Fruit fly (Drosophila melanogaster): ENCODE data around the gene dgt6.

Gene dgt6

DNA sequence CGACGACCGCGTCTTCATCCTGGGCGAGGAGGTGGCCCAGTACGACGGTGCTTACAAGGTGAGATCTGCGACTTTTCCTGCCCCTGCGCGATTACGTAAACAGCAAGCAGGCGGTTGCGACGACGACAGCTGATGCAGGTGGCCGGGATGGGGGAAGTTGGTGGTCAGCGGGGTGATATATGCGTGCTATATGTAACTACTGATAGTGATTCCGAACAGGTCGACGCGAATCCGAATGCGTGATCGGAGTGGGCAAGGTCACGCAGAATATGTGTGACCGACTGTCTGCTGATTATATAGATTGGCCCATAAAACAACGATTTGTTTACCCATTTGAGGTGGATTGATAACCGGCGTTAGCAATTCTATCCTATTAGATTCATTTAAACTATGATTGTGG lies 17.4 kb downstream of the dgt6 start:
- TF ChIP-seq CG1620 (GFP tag; optimal IDR thresholded peaks at IDR 0.05) (no peak), Hr96 (GFP tag; optimal IDR thresholded peaks at IDR 0.05) (no peak), Mnt (GFP tag; optimal IDR thresholded peaks at IDR 0.05) (no peak), pad (GFP tag; optimal IDR thresholded peaks at IDR 0.05) (no peak), bab1 (GFP tag; optimal IDR thresholded peaks at IDR 0.05) (no peak), cnc (optimal IDR thresholded peaks at IDR 0.05) (no peak), CG33017 (tag; optimal IDR thresholded peaks at IDR 0.05) (no peak), CG14711 (tag; optimal IDR thresholded peaks at IDR 0.05) (no peak), CG5204 (GFP tag; optimal IDR thresholded peaks at IDR 0.05) (no peak), cic (GFP tag; optimal IDR thresholded peaks at IDR 0.05) (no peak), tj (GFP tag; optimal IDR thresholded peaks at IDR 0.05) (no peak)

DNA sequence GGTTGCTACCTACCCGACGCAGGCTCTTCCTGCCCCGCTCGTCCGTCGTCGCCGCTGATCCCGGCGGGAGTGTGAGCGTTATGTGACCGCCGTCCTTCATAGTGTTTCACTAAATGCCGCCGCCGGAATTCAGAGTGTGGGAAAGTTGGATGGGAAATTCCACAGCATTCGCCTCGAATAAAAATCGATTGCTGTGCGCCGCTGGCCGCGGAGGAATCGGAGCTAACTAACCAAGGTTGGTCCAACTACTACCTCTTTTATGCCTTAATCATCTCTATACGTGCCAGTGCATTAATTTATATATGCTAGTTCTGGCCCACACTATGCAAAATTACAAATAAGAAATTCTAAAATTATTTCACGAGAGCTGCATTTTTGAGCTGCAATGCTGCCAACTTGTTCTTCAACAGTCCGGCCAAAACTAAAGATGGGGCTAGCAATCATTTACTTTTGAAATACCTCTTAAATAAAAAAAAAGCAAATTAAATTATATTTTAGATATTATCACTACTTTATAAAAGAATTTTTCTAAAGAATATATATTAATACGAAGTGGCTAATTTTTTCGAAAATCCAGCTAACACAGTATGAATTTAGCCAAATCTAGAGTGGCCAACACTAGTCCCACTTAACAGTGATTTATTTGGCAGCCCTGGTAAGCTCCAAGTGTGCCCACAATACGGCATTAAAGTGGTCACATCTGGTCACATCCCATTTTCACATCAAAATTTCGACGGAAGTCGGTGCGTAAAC lies 18.2 kb downstream of the dgt6 start, which contains the start of the genes alpha-Man-Ib and Pdhb:
Gene alpha-Man-Ib, minus strand, starts transcription at position 425 of the 753 bp plus-strand sequence.
Gene Pdhb, plus strand, starts transcription at position 674 of the 753 bp plus-strand sequence.
- peak; percentile 63 for TF ChIP-seq tj (GFP tag; optimal IDR thresholded peaks at IDR 0.05)
- no peak for TF ChIP-seq cnc (optimal IDR thresholded peaks at IDR 0.05)
- TF ChIP-seq bab1 (GFP tag; optimal IDR thresholded peaks at IDR 0.05), result peak; percentile 78
- peak; percentile 50 for TF ChIP-seq Clk (GFP tag; optimal IDR thresholded peaks at IDR 0.05)
- peak; percentile 78 for TF ChIP-seq CG7045 (GFP tag; optimal IDR thresholded peaks at IDR 0.05)
- TF ChIP-seq CG11617 (GFP tag; optimal IDR thresholded peaks at IDR 0.05), result peak; percentile 73
- TF ChIP-seq Hr96 (GFP tag; optimal IDR thresholded peaks at IDR 0.05), result peak; percentile 41
- TF ChIP-seq CG14711 (tag; optimal IDR thresholded peaks at IDR 0.05), result peak; percentile 74
- peak; percentile 56 for TF ChIP-seq pad (GFP tag; optimal IDR thresholded peaks at IDR 0.05)
- peak; percentile 59 for TF ChIP-seq Crg-1 (GFP tag; optimal IDR thresholded peaks at IDR 0.05)
- TF ChIP-seq kay (GFP tag; ENCODE audit: borderline replicate concordance), result no peak
- peak; percentile 71 for TF ChIP-seq CG12768 (GFP tag; optimal IDR thresholded peaks at IDR 0.05)
- TF ChIP-seq CG7101 (tag; optimal IDR thresholded peaks at IDR 0.05), result peak; percentile 85
- peak; percentile 22 for TF ChIP-seq cic (GFP tag; optimal IDR thresholded peaks at IDR 0.05)
- peak; percentile 71 for TF ChIP-seq Mnt (GFP tag; optimal IDR thresholded peaks at IDR 0.05)
- no peak for TF ChIP-seq CG5204 (GFP tag; optimal IDR thresholded peaks at IDR 0.05)
- peak; percentile 72 for TF ChIP-seq CG33017 (tag; optimal IDR thresholded peaks at IDR 0.05)
- no peak for TF ChIP-seq toe (GFP tag; optimal IDR thresholded peaks at IDR 0.05)
- peak; percentile 64 for TF ChIP-seq CG1620 (GFP tag; optimal IDR thresholded peaks at IDR 0.05)
- TF ChIP-seq ovo (GFP tag; optimal IDR thresholded peaks at IDR 0.05), result peak; percentile 60

DNA sequence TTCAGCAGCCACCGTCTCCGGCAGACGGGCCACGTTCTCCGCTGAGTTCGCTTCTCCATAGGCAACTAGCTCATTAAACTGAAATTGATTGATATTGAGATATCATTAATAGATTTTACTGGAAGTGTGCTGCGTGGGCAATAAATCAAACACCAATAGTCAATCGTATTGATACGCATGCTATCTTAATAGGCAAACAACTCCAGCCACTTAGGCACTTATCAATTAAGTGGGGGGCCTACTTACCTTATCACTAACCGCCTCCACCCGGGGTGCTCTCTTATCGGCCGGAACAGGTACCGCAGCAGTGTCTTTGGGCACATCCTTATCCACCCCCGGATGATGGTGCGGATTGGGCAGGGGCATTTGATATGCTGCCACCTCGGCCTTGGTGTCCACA lies 19.0 kb downstream of the dgt6 start:
- TF ChIP-seq kay (GFP tag; ENCODE audit: borderline replicate concordance) (no peak), CG5204 (GFP tag; optimal IDR thresholded peaks at IDR 0.05) (no peak), tj (GFP tag; optimal IDR thresholded peaks at IDR 0.05) (no peak), Crg-1 (GFP tag; optimal IDR thresholded peaks at IDR 0.05) (no peak), Hr96 (GFP tag; optimal IDR thresholded peaks at IDR 0.05) (no peak), CG1620 (GFP tag; optimal IDR thresholded peaks at IDR 0.05) (no peak), cnc (optimal IDR thresholded peaks at IDR 0.05) (no peak), CG14711 (tag; optimal IDR thresholded peaks at IDR 0.05) (no peak), bab1 (GFP tag; optimal IDR thresholded peaks at IDR 0.05) (no peak), Mnt (GFP tag; optimal IDR thresholded peaks at IDR 0.05) (no peak), cic (GFP tag; optimal IDR thresholded peaks at IDR 0.05) (peak; percentile 60), CG11617 (GFP tag; optimal IDR thresholded peaks at IDR 0.05) (no peak), Clk (GFP tag; optimal IDR thresholded peaks at IDR 0.05) (no peak), CG12768 (GFP tag; optimal IDR thresholded peaks at IDR 0.05) (no peak), ovo (GFP tag; optimal IDR thresholded peaks at IDR 0.05) (no peak), CG33017 (tag; optimal IDR thresholded peaks at IDR 0.05) (peak; percentile 9)

DNA sequence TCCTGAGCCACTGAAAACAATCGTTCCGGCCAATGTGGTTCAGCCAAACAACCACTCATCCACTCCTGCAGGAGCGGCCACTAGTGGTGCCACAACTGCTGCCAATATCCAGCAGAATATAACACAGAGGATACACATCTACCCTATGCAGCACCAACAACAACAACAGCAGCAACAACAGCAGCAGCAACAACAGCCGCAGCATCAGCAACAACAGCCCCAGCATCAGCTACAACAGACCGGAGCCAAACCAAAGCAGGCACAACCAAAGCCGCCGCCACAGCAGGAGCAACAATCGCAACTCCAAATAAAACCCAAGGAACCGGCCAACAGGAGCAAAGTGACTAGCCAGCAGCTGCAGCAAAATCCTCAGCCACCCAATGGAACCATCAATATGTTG lies 27.5 kb downstream of the dgt6 start:
- TF ChIP-seq CG11617 (GFP tag; optimal IDR thresholded peaks at IDR 0.05) (no peak), pad (GFP tag; optimal IDR thresholded peaks at IDR 0.05) (no peak), CG7045 (GFP tag; optimal IDR thresholded peaks at IDR 0.05) (no peak), Mnt (GFP tag; optimal IDR thresholded peaks at IDR 0.05) (no peak)

DNA sequence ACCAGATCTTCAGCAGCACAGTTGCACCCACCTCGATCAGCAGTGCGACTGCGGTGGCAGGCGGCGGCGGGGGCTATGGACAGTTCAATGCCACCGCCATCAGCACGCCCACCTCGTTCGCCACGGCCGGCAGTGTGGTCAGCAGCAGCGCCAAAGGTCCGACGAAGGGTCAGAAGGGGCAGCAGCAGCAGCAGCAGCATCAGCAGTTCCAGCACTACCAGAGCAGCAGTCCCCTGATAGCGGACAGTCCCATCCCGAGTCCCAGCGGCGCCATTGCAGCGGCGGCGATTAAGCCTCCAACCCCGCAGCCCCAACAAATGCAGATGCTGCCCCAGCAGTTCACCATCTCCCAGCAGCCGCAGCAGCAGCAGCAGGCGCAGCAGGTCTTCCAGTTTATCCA lies 32.8 kb downstream of the dgt6 start:
- TF ChIP-seq tj (GFP tag; optimal IDR thresholded peaks at IDR 0.05) (no peak), Hr96 (GFP tag; optimal IDR thresholded peaks at IDR 0.05) (no peak), ovo (GFP tag; optimal IDR thresholded peaks at IDR 0.05) (no peak), CG7101 (tag; optimal IDR thresholded peaks at IDR 0.05) (no peak), CG7045 (GFP tag; optimal IDR thresholded peaks at IDR 0.05) (no peak), cic (GFP tag; optimal IDR thresholded peaks at IDR 0.05) (no peak), toe (GFP tag; optimal IDR thresholded peaks at IDR 0.05) (no peak), CG33017 (tag; optimal IDR thresholded peaks at IDR 0.05) (no peak)

DNA sequence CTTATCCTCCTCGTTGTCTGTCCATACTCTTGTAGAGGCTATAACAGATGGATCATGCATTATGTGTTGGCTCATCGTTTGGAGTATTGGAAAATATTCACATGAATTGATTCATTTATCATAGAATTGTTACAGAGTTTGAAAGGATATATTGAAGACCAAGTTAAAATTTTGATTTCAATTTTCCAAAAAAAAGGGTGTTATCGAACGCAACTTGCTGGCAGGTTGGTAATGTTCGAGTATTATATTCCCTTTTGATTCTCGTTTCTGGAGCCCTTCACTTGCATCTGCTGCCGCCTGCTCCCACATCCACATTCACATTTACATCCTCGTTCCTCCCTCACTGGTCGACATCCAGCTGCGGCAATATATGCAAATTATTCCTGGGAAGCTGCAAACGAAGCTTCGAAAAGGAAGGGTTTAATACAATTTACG lies 34.7 kb downstream of the dgt6 start:
- TF ChIP-seq Mnt (GFP tag; optimal IDR thresholded peaks at IDR 0.05) (no peak), CG14711 (tag; optimal IDR thresholded peaks at IDR 0.05) (no peak), toe (GFP tag; optimal IDR thresholded peaks at IDR 0.05) (no peak), CG5204 (GFP tag; optimal IDR thresholded peaks at IDR 0.05) (no peak), Hr96 (GFP tag; optimal IDR thresholded peaks at IDR 0.05) (no peak), Crg-1 (GFP tag; optimal IDR thresholded peaks at IDR 0.05) (no peak)

Measured in whole organism, adult.